Worm (Caenorhabditis elegans): ENCODE measurements around the gene F54C9.11.

- TF ChIP-seq ceh-27 (GFP tag; optimal IDR thresholded peaks at IDR 0.05) (no peak), nfyb-1 (GFP tag; IDR thresholded peaks at IDR 0.05) (no peak), nfya-1 (tag; optimal IDR thresholded peaks at IDR 0.05; ENCODE audit: borderline replicate concordance, insufficient read depth) (no peak)
These were observed 27.6 kb upstream of the F54C9.11 start, which contains the start of gene T22C8.1 for ce11 chrII:8612470-8612869.

All from whole organism, young adult.